Worm (Caenorhabditis elegans) whole organism, early embryonic: ENCODE results near the gene pals-30.

Experiments
- B0310.2 ChIP-seq: sonication (generic microtip); optimal IDR thresholded peaks from 2 replicates; lab custom pipeline; 2016; ENCODE audit warnings: mild to moderate bottlenecking, missing genetic modification characterization, missing compliant biosample characterization
- ama-1 ChIP-seq: fragments of 150-350 bp; optimal IDR thresholded peaks from 2 replicates; lab custom pipeline; 2014
- ceh-13 ChIP-seq: fragments of 200-800 bp; sonication (Bioruptor generic); optimal IDR thresholded peaks from 2 replicates; lab custom pipeline; 2018; ENCODE audit warnings: mild to moderate bottlenecking, missing genetic modification characterization, missing compliant biosample characterization
- flt-1 ChIP-seq: fragments of 200-800 bp; sonication (Bioruptor generic); IDR thresholded peaks from 2 replicates; pipeline ENCODE4 v1.3.6; 2022; ENCODE audit warnings: missing genetic modification characterization, missing compliant biosample characterization
- hnd-1 ChIP-seq: sonication (generic microtip); optimal IDR thresholded peaks from 2 replicates; lab custom pipeline; 2016; ENCODE audit warnings: missing genetic modification characterization, missing compliant biosample characterization
- scrt-1 ChIP-seq: fragments of 200-800 bp; sonication (Bioruptor generic); IDR thresholded peaks from 2 replicates; pipeline ENCODE4 v1.3.6; 2022; ENCODE audit warnings: missing genetic modification characterization, missing compliant biosample characterization
- tbx-37 ChIP-seq: fragments of 200-800 bp; sonication (Bioruptor generic); conservative IDR thresholded peaks from 2 replicates; pipeline ENCODE4 v1.3.6; 2022; ENCODE audit warnings: missing genetic modification reagents, missing genetic modification characterization, missing compliant biosample characterization

DNA sequence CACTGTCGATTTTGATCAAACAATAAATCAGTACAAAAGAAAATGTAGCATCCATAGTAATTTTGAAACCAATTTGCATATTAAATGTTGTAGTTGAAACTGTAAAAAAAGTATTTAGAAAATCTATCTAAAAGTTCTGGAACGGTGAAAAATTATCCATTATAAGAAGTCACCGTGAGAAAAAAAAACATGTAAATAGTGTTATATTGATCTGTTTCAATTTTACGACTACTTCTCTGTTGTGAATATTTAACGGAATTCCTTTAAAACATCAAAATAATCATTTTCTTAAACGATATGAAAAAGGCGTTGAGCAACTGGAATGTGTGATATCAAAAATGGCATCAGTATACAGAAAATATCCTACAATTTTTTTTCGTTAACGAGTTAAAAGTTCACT is 2.5 kb downstream of the pals-30 start, which contains the start of gene T27E7.9:
- TF ChIP-seq scrt-1 = no peak
- no peak for TF ChIP-seq tbx-37 (GFP tag; lab: Robert Waterston, UW)
- TF ChIP-seq ama-1 (lab: Kevin White, UChicago) = no peak
- no peak for TF ChIP-seq B0310.2 (tag; lab: Kevin White, UChicago)
- no peak for TF ChIP-seq ceh-13 (GFP tag; lab: Kevin White, UChicago)
- no peak for TF ChIP-seq hnd-1 (tag; lab: Kevin White, UChicago)
- TF ChIP-seq flt-1 (GFP tag; lab: Robert Waterston, UW) = no peak
